Worm (Caenorhabditis elegans) whole organism, late embryonic: ENCODE data around the gene pgp-10.

Source experiments
- C38D4.7 ChIP-seq: fragments of 200-800 bp; sonication (Bioruptor generic); optimal IDR thresholded peaks from 2 replicates; lab custom pipeline; 2018; ENCODE audit warnings: mild to moderate bottlenecking, missing genetic modification characterization, moderate library complexity, missing compliant biosample characterization
- K02D7.2 ChIP-seq: sonication (generic microtip); optimal IDR thresholded peaks from 2 replicates; lab custom pipeline; 2017; ENCODE audit warnings: mild to moderate bottlenecking, missing genetic modification characterization, missing compliant biosample characterization
- K09A11.1 ChIP-seq: sonication (generic microtip); optimal IDR thresholded peaks from 2 replicates; lab custom pipeline; 2017; ENCODE audit warnings: antibody characterized with exemption, mild to moderate bottlenecking, missing genetic modification characterization, missing compliant biosample characterization; ENCODE audit not compliant: insufficient read depth
- Y22D7AL.16 ChIP-seq: sonication (generic microtip); optimal IDR thresholded peaks from 2 replicates; lab custom pipeline; 2016; ENCODE audit warnings: missing genetic modification characterization, missing compliant biosample characterization
- ama-1 ChIP-seq: fragments of 150-350 bp; optimal IDR thresholded peaks from 2 replicates; lab custom pipeline; 2014
- ceh-14 ChIP-seq: sonication (generic microtip); optimal IDR thresholded peaks from 2 replicates; lab custom pipeline; 2016; ENCODE audit warnings: missing genotype, missing genetic modification characterization, missing compliant biosample characterization
- ceh-18 ChIP-seq: sonication (generic microtip); optimal IDR thresholded peaks from 2 replicates; lab custom pipeline; 2016; ENCODE audit warnings: missing genetic modification characterization, missing compliant biosample characterization
- ceh-22 ChIP-seq: sonication (generic microtip); optimal IDR thresholded peaks from 2 replicates; lab custom pipeline; 2017; ENCODE audit warnings: missing biosample characterization, missing genetic modification characterization
- ceh-24 ChIP-seq: sonication (generic microtip); optimal IDR thresholded peaks from 2 replicates; lab custom pipeline; 2016; ENCODE audit warnings: mild to moderate bottlenecking, missing genetic modification characterization, missing compliant biosample characterization
- ceh-30 ChIP-seq: fragments of 150-350 bp; optimal IDR thresholded peaks from 2 replicates; lab custom pipeline; 2014; ENCODE audit warnings: missing biosample characterization, missing genetic modification characterization
- ceh-34 ChIP-seq: sonication (generic microtip); optimal IDR thresholded peaks from 2 replicates; lab custom pipeline; 2016; ENCODE audit warnings: mild to moderate bottlenecking, missing genetic modification characterization, missing compliant biosample characterization
- ceh-45 ChIP-seq: fragments of 200-800 bp; sonication (Bioruptor generic); IDR thresholded peaks from 2 replicates; pipeline ENCODE4 v1.3.6; 2022; ENCODE audit warnings: missing genetic modification reagents, missing genetic modification characterization, missing compliant biosample characterization
- ceh-48 ChIP-seq: sonication (generic microtip); optimal IDR thresholded peaks from 2 replicates; lab custom pipeline; 2016; ENCODE audit warnings: missing genetic modification characterization, inconsistent platforms, missing compliant biosample characterization
- che-1 ChIP-seq: sonication (generic microtip); optimal IDR thresholded peaks from 2 replicates; lab custom pipeline; 2016; ENCODE audit warnings: mild to moderate bottlenecking, missing genetic modification characterization, missing compliant biosample characterization
- dve-1 ChIP-seq: sonication (generic microtip); optimal IDR thresholded peaks from 2 replicates; lab custom pipeline; 2017; ENCODE audit warnings: antibody characterized with exemption, mild to moderate bottlenecking, missing genetic modification characterization, missing compliant biosample characterization
- ets-4 ChIP-seq: sonication (generic microtip); optimal IDR thresholded peaks from 2 replicates; lab custom pipeline; 2016; ENCODE audit warnings: missing genetic modification characterization, missing compliant biosample characterization
- hlh-13 ChIP-seq: fragments of 200-800 bp; sonication (Bioruptor generic); optimal IDR thresholded peaks from 2 replicates; lab custom pipeline; 2018; ENCODE audit warnings: mild to moderate bottlenecking, missing genetic modification characterization, missing compliant biosample characterization
- lim-6 ChIP-seq: sonication (generic microtip); optimal IDR thresholded peaks from 2 replicates; lab custom pipeline; 2016; ENCODE audit warnings: missing genetic modification characterization, missing compliant biosample characterization
- lin-11 ChIP-seq: fragments of 200-800 bp; sonication (Bioruptor generic); optimal IDR thresholded peaks from 2 replicates; lab custom pipeline; 2018; ENCODE audit warnings: mild to moderate bottlenecking, missing genetic modification characterization, missing compliant biosample characterization
- madf-2 ChIP-seq: sonication (generic microtip); optimal IDR thresholded peaks from 2 replicates; lab custom pipeline; 2017; ENCODE audit warnings: missing genetic modification characterization, missing compliant biosample characterization
- mec-3 ChIP-seq: sonication (generic microtip); optimal IDR thresholded peaks from 2 replicates; lab custom pipeline; 2016; ENCODE audit warnings: borderline replicate concordance, missing genetic modification characterization, missing compliant biosample characterization
- nhr-232 ChIP-seq: sonication (generic microtip); optimal IDR thresholded peaks from 2 replicates; lab custom pipeline; 2016; ENCODE audit warnings: missing genetic modification characterization, missing compliant biosample characterization
- npax-4 ChIP-seq: sonication (generic microtip); optimal IDR thresholded peaks from 2 replicates; lab custom pipeline; 2016; ENCODE audit warnings: missing genetic modification characterization, missing compliant biosample characterization
- odd-2 ChIP-seq: sonication (generic microtip); optimal IDR thresholded peaks from 2 replicates; lab custom pipeline; 2017; ENCODE audit warnings: antibody characterized with exemption, mild to moderate bottlenecking, missing genetic modification characterization, missing compliant biosample characterization
- pag-3 ChIP-seq: sonication (generic microtip); optimal IDR thresholded peaks from 2 replicates; lab custom pipeline; 2016; ENCODE audit warnings: missing compliant biosample characterization, missing genetic modification characterization, borderline replicate concordance
- pat-9 ChIP-seq: fragments of 200-800 bp; sonication (Bioruptor generic); optimal IDR thresholded peaks from 2 replicates; lab custom pipeline; 2018; ENCODE audit warnings: mild to moderate bottlenecking, missing genetic modification characterization, moderate library complexity, missing compliant biosample characterization
- pax-1 ChIP-seq: fragments of 150-350 bp; optimal IDR thresholded peaks from 2 replicates; lab custom pipeline; 2014; ENCODE audit warnings: missing biosample characterization, missing genetic modification characterization
- pha-4 ChIP-seq: fragments of 150-350 bp; optimal IDR thresholded peaks from 2 replicates; lab custom pipeline; 2018; ENCODE audit warnings: missing biosample characterization, missing genetic modification reagents, missing genetic modification characterization
- pqm-1 ChIP-seq: sonication (generic microtip); optimal IDR thresholded peaks from 2 replicates; lab custom pipeline; 2016; ENCODE audit warnings: missing genetic modification characterization, missing compliant biosample characterization
- pros-1 ChIP-seq: fragments of 150-350 bp; optimal IDR thresholded peaks from 2 replicates; lab custom pipeline; 2014; ENCODE audit warnings: missing biosample characterization, missing genetic modification reagents, missing genetic modification characterization
- ref-2 ChIP-seq: sonication (generic microtip); optimal IDR thresholded peaks from 2 replicates; lab custom pipeline; 2016; ENCODE audit warnings: missing genetic modification characterization, missing compliant biosample characterization
- tbx-2 ChIP-seq: sonication (generic microtip); optimal IDR thresholded peaks from 2 replicates; lab custom pipeline; 2016; ENCODE audit warnings: missing genetic modification characterization, missing compliant biosample characterization
- tbx-7 ChIP-seq: sonication (generic microtip); optimal IDR thresholded peaks from 2 replicates; lab custom pipeline; 2016; ENCODE audit warnings: missing genotype, missing genetic modification characterization, missing compliant biosample characterization
- unc-3 ChIP-seq, 2 experiments: fragments of 200-800 bp in 1 of 2; sonication (Bioruptor generic) in 1 of 2; sonication (generic microtip) in 1 of 2; conservative IDR thresholded peaks in 1 of 2; optimal IDR thresholded peaks in 1 of 2; 2 replicates each; pipeline versions ENCODE4 v1.3.6 to Lab custom; 2016 to 2022; ENCODE audit warnings: missing compliant biosample characterization in 2 of 2, missing genetic modification characterization in 2 of 2, missing genetic modification reagents in 1 of 2
- unc-42 ChIP-seq: sonication (generic microtip); optimal IDR thresholded peaks from 2 replicates; lab custom pipeline; 2016; ENCODE audit warnings: missing genotype, missing genetic modification characterization, missing compliant biosample characterization
- unc-55 ChIP-seq: sonication (generic microtip); optimal IDR thresholded peaks from 2 replicates; lab custom pipeline; 2017; ENCODE audit warnings: missing biosample characterization, missing genetic modification reagents, missing genetic modification characterization
- unc-86 ChIP-seq: sonication (generic microtip); optimal IDR thresholded peaks from 2 replicates; lab custom pipeline; 2016; ENCODE audit warnings: missing genetic modification characterization, missing compliant biosample characterization
- zip-5 ChIP-seq: sonication (generic microtip); optimal IDR thresholded peaks from 2 replicates; lab custom pipeline; 2016; ENCODE audit warnings: missing genetic modification characterization, missing compliant biosample characterization
- ztf-16 ChIP-seq: sonication (generic microtip); optimal IDR thresholded peaks from 2 replicates; lab custom pipeline; 2017; ENCODE audit warnings: missing genetic modification characterization, missing compliant biosample characterization

The pgp-10 gene

ce11 chrX:7158736-7159135 lies at the start of gene pgp-10:
pgp-10 (plus strand) TSS chrX:7159036.
- TF ChIP-seq lim-6 (tag; lab: Kevin White, UChicago): no peak
- TF ChIP-seq pha-4 (tag; lab: Kevin White, UChicago): no peak
- TF ChIP-seq pqm-1 (tag; lab: Kevin White, UChicago): no peak
- TF ChIP-seq pros-1 (tag; lab: Kevin White, UChicago): no peak
- no peak for TF ChIP-seq madf-2 (tag; lab: Kevin White, UChicago)
- no peak for TF ChIP-seq lin-11
- TF ChIP-seq hlh-13 (GFP tag; lab: Kevin White, UChicago): no peak
- TF ChIP-seq mec-3 (tag; lab: Kevin White, UChicago): no peak
- no peak for TF ChIP-seq tbx-2 (tag; lab: Kevin White, UChicago)
- TF ChIP-seq pax-1 (tag; lab: Kevin White, UChicago): no peak
- no peak for TF ChIP-seq ztf-16 (tag; lab: Kevin White, UChicago)
- TF ChIP-seq K02D7.2 (tag; lab: Kevin White, UChicago): no peak
- TF ChIP-seq odd-2 (tag; lab: Kevin White, UChicago): no peak
- no peak for TF ChIP-seq ceh-24
- TF ChIP-seq npax-4 (tag; lab: Kevin White, UChicago): no peak
- no peak for TF ChIP-seq C38D4.7
- no peak for TF ChIP-seq ceh-30

ce11 chrX:7112589-7112988 lies 46.2 kb upstream of the pgp-10 start, which contains the start of gene C36B7.1:
C36B7.1 (plus strand) TSS chrX:7112889.
- TF ChIP-seq ama-1 (no peak), ceh-34 (tag; lab: Kevin White, UChicago) (no peak), pqm-1 (tag; lab: Kevin White, UChicago) (no peak), ref-2 (tag; lab: Kevin White, UChicago) (no peak), unc-3 (GFP tag; conservative IDR thresholded peaks at IDR 0.05; lab: Robert Waterston, UW) (no peak), unc-3 (tag; optimal IDR thresholded peaks at IDR 0.05; lab: Kevin White, UChicago) (no peak), tbx-2 (tag; lab: Kevin White, UChicago) (no peak), K09A11.1 (no peak), madf-2 (tag; lab: Kevin White, UChicago) (no peak), tbx-7 (no peak), ceh-14 (tag; lab: Kevin White, UChicago) (no peak), zip-5 (tag; lab: Kevin White, UChicago) (no peak), unc-86 (no peak), ceh-30 (no peak), pag-3 (tag; lab: Kevin White, UChicago) (no peak), hlh-13 (GFP tag; lab: Kevin White, UChicago) (no peak), pat-9 (tag; lab: Kevin White, UChicago) (no peak), nhr-232 (tag; lab: Kevin White, UChicago) (no peak)

- TF ChIP-seq ets-4 (tag; lab: Kevin White, UChicago) (no peak), lin-11 (no peak), pqm-1 (tag; lab: Kevin White, UChicago) (no peak), unc-3 (GFP tag; conservative IDR thresholded peaks at IDR 0.05; lab: Robert Waterston, UW) (no peak), unc-3 (tag; optimal IDR thresholded peaks at IDR 0.05; lab: Kevin White, UChicago) (no peak), K09A11.1 (no peak), ceh-22 (tag; lab: Kevin White, UChicago) (no peak)
Measured at ce11 chrX:7116896-7117295, 41.9 kb upstream of the pgp-10 start, which contains the start of gene hen-1. hen-1 (minus strand) TSS chrX:7116996.

ce11 chrX:7122655-7123054 lies 36.2 kb upstream of the pgp-10 start:
- no peak for TF ChIP-seq unc-55 (GFP tag; lab: Kevin White, UChicago)
- no peak for TF ChIP-seq K09A11.1
- TF ChIP-seq ceh-18 (tag; lab: Kevin White, UChicago): no peak
- no peak for TF ChIP-seq dve-1 (tag; lab: Kevin White, UChicago)
- no peak for TF ChIP-seq Y22D7AL.16 (tag; lab: Kevin White, UChicago)
- TF ChIP-seq odd-2 (tag; lab: Kevin White, UChicago): no peak
- TF ChIP-seq ceh-34 (tag; lab: Kevin White, UChicago): no peak
- no peak for TF ChIP-seq ceh-45
- TF ChIP-seq tbx-2 (tag; lab: Kevin White, UChicago): no peak
- TF ChIP-seq pag-3 (tag; lab: Kevin White, UChicago): no peak
- TF ChIP-seq lin-11: no peak
- TF ChIP-seq unc-42 (tag; lab: Kevin White, UChicago): no peak
- TF ChIP-seq che-1 (tag; lab: Kevin White, UChicago): no peak
- no peak for TF ChIP-seq ceh-48 (tag; lab: Kevin White, UChicago)
- TF ChIP-seq, all 69 proteins: peak for 0
